Worm (Caenorhabditis elegans) whole organism, L4 larva: ENCODE measurements around the gene F41E7.2.

ENCODE experiments used
- F26F4.8 ChIP-seq: fragments of 200-800 bp; sonication (Bioruptor generic); conservative IDR thresholded peaks from 2 replicates; pipeline ENCODE4 v1.3.6; 2022; ENCODE audit warnings: missing genetic modification characterization, missing compliant biosample characterization
- R02D3.7 ChIP-seq: fragments of 150-350 bp; sonication (generic microtip); optimal IDR thresholded peaks from 3 replicates; lab custom pipeline; 2014; ENCODE audit warnings: missing biosample characterization, missing genetic modification characterization
- Y5F2A.4 ChIP-seq: fragments of 200-800 bp; sonication (Bioruptor generic); optimal IDR thresholded peaks from 2 replicates; lab custom pipeline; 2018; ENCODE audit warnings: mild to moderate bottlenecking, missing genetic modification characterization, missing compliant biosample characterization
- Y75B8A.6 ChIP-seq: fragments of 200-800 bp; sonication (Bioruptor generic); IDR thresholded peaks from 2 replicates; pipeline ENCODE4 v1.3.6; 2022; ENCODE audit warnings: missing genetic modification reagents, missing genetic modification characterization, missing compliant biosample characterization
- aly-2 ChIP-seq: sonication (generic microtip); optimal IDR thresholded peaks from 2 replicates; lab custom pipeline; 2018; ENCODE audit warnings: missing biosample characterization, missing genetic modification characterization
- attf-4 ChIP-seq: sonication (generic microtip); optimal IDR thresholded peaks from 3 replicates; lab custom pipeline; 2017; ENCODE audit warnings: missing biosample characterization, missing genetic modification characterization
- ceh-20 ChIP-seq: fragments of 200-800 bp; sonication (Bioruptor generic); IDR thresholded peaks from 2 replicates; pipeline ENCODE4 v1.3.6; 2022; ENCODE audit warnings: missing genetic modification reagents, missing genetic modification characterization, missing compliant biosample characterization
- ces-1 ChIP-seq: fragments of 150-350 bp; sonication (generic microtip); optimal IDR thresholded peaks from 4 replicates; lab custom pipeline; 2014; ENCODE audit warnings: missing biosample characterization, missing genetic modification reagents, missing genetic modification characterization
- daf-16 ChIP-seq, 3 experiments: sonication (generic microtip); optimal IDR thresholded peaks; 2 replicates each; lab custom pipeline; 2016 to 2017; ENCODE audit warnings: missing genetic modification characterization in 3 of 3, missing genetic modification reagents in 3 of 3, mild to moderate bottlenecking in 2 of 3, missing compliant biosample characterization in 2 of 3, missing biosample characterization in 1 of 3, moderate library complexity in 1 of 3
- daf-8 ChIP-seq: fragments of 200-800 bp; sonication (Bioruptor generic); IDR thresholded peaks from 2 replicates; pipeline ENCODE4 v1.3.6; 2022; ENCODE audit warnings: missing genetic modification characterization, missing compliant biosample characterization
- dmd-8 ChIP-seq: fragments of 200-800 bp; sonication (Bioruptor generic); IDR thresholded peaks from 2 replicates; pipeline ENCODE4 v1.3.6; 2022; ENCODE audit warnings: missing genetic modification characterization, missing compliant biosample characterization
- duxl-1 ChIP-seq: sonication (generic microtip); optimal IDR thresholded peaks from 2 replicates; lab custom pipeline; 2016; ENCODE audit warnings: mild to moderate bottlenecking, missing genetic modification characterization, moderate library complexity, missing compliant biosample characterization; ENCODE audit not compliant: poor library complexity
- egl-27 ChIP-seq: sonication (generic microtip); optimal IDR thresholded peaks from 3 replicates; lab custom pipeline; 2017; ENCODE audit warnings: missing biosample characterization, missing genetic modification reagents, missing genetic modification characterization
- hlh-30 ChIP-seq: sonication (generic microtip); optimal IDR thresholded peaks from 2 replicates; lab custom pipeline; 2017; ENCODE audit warnings: antibody characterized with exemption, mild to moderate bottlenecking, missing genetic modification characterization, missing compliant biosample characterization; ENCODE audit not compliant: insufficient read depth
- lin-13 ChIP-seq: fragments of 150-350 bp; optimal IDR thresholded peaks from 2 replicates; lab custom pipeline; 2014; ENCODE audit warnings: missing biosample characterization, missing genetic modification reagents, missing genetic modification characterization
- lin-39 ChIP-seq: fragments of 150-350 bp; optimal IDR thresholded peaks from 2 replicates; lab custom pipeline; 2014; ENCODE audit warnings: missing biosample characterization, missing genetic modification reagents, missing genetic modification characterization
- madf-5 ChIP-seq, 2 experiments: fragments of 200-800 bp; sonication (Bioruptor generic); IDR thresholded peaks; 2 replicates each; pipeline ENCODE4 v1.3.6; 2022; ENCODE audit warnings: missing compliant biosample characterization in 2 of 2, missing genetic modification characterization in 2 of 2
- mdl-1 ChIP-seq, 2 experiments: fragments of 150-350 bp in 1 of 2; sonication (generic microtip) in 1 of 2; optimal IDR thresholded peaks; 2 replicates each; lab custom pipeline; 2014 to 2017; ENCODE audit warnings: missing biosample characterization in 2 of 2, missing genetic modification characterization in 2 of 2
- mdt-29 ChIP-seq: fragments of 200-800 bp; sonication (Bioruptor generic); IDR thresholded peaks from 2 replicates; pipeline ENCODE4 v1.3.6; 2022; ENCODE audit warnings: missing genetic modification reagents, missing genetic modification characterization, missing compliant biosample characterization
- nhr-10 ChIP-seq: fragments of 150-350 bp; optimal IDR thresholded peaks from 2 replicates; lab custom pipeline; 2014; ENCODE audit warnings: missing biosample characterization, missing genetic modification characterization
- nhr-11 ChIP-seq: fragments of 150-350 bp; optimal IDR thresholded peaks from 2 replicates; lab custom pipeline; 2014; ENCODE audit warnings: missing biosample characterization, missing genetic modification characterization
- nhr-237 ChIP-seq: sonication (generic microtip); optimal IDR thresholded peaks from 2 replicates; lab custom pipeline; 2017; ENCODE audit warnings: missing biosample characterization, missing genetic modification characterization
- nhr-28 ChIP-seq: fragments of 150-350 bp; optimal IDR thresholded peaks from 2 replicates; lab custom pipeline; 2014; ENCODE audit warnings: missing biosample characterization, missing genetic modification characterization
- nhr-42 ChIP-seq: fragments of 200-800 bp; sonication (Bioruptor generic); IDR thresholded peaks from 2 replicates; pipeline ENCODE4 v1.3.6; 2022; ENCODE audit warnings: missing genetic modification characterization, missing compliant biosample characterization
- pha-4 ChIP-seq, 2 experiments: fragments of 150-350 bp in 1 of 2; fragments of 200-800 bp in 1 of 2; sonication (Bioruptor generic) in 1 of 2; IDR thresholded peaks in 1 of 2; optimal IDR thresholded peaks in 1 of 2; 2 replicates each; pipeline versions ENCODE4 v1.3.6 to Lab custom; 2014 to 2022; ENCODE audit warnings: missing genetic modification characterization in 2 of 2, missing genetic modification reagents in 2 of 2, missing biosample characterization in 1 of 2, missing compliant biosample characterization in 1 of 2
- php-3 ChIP-seq: fragments of 200-800 bp; sonication (Bioruptor generic); IDR thresholded peaks from 2 replicates; pipeline ENCODE4 v1.3.6; 2022; ENCODE audit warnings: missing genetic modification reagents, missing genetic modification characterization, missing compliant biosample characterization
- saeg-2 ChIP-seq: fragments of 200-800 bp; sonication (Bioruptor generic); IDR thresholded peaks from 2 replicates; pipeline ENCODE4 v1.3.6; 2022; ENCODE audit warnings: missing genetic modification reagents, missing genetic modification characterization, missing compliant biosample characterization
- spr-3 ChIP-seq: fragments of 200-800 bp; sonication (Bioruptor generic); optimal IDR thresholded peaks from 2 replicates; lab custom pipeline; 2018; ENCODE audit warnings: mild to moderate bottlenecking, missing genetic modification characterization, missing compliant biosample characterization
- tag-97 ChIP-seq: fragments of 200-800 bp; sonication (Bioruptor generic); IDR thresholded peaks from 2 replicates; pipeline ENCODE4 v1.3.6; 2022; ENCODE audit warnings: missing genetic modification characterization, missing compliant biosample characterization
- tra-1 ChIP-seq: fragments of 200-800 bp; sonication (Bioruptor generic); IDR thresholded peaks from 2 replicates; pipeline ENCODE4 v1.3.6; 2022; ENCODE audit warnings: missing genetic modification reagents, missing genetic modification characterization, missing compliant biosample characterization
- unc-62 ChIP-seq, 3 experiments: fragments of 150-350 bp in 1 of 3; sonication (generic microtip); optimal IDR thresholded peaks in 2 of 3; peaks in 1 of 3; 1 replicate in 1 of 3; 2 replicates in 2 of 3; lab custom pipeline; 2014 to 2017; ENCODE audit warnings: missing biosample characterization in 3 of 3, missing genetic modification characterization in 3 of 3, missing genetic modification reagents in 3 of 3, missing genotype in 1 of 3
- zfp-2 ChIP-seq: sonication (generic microtip); optimal IDR thresholded peaks from 2 replicates; lab custom pipeline; 2016; ENCODE audit warnings: mild to moderate bottlenecking, missing genetic modification characterization, missing compliant biosample characterization
- zfp-3 ChIP-seq: fragments of 200-800 bp; sonication (Bioruptor generic); conservative IDR thresholded peaks from 2 replicates; pipeline ENCODE4 v1.3.6; 2022; ENCODE audit warnings: missing genetic modification reagents, missing genetic modification characterization, missing compliant biosample characterization
- zip-11 ChIP-seq: fragments of 200-800 bp; sonication (Bioruptor generic); IDR thresholded peaks from 2 replicates; pipeline ENCODE4 v1.3.6; 2022; ENCODE audit warnings: missing genetic modification characterization, missing compliant biosample characterization
- ztf-11 ChIP-seq: fragments of 150-350 bp; optimal IDR thresholded peaks from 2 replicates; lab custom pipeline; 2014; ENCODE audit warnings: missing biosample characterization, missing genetic modification characterization
- ztf-7 ChIP-seq: fragments of 150-350 bp; optimal IDR thresholded peaks from 2 replicates; lab custom pipeline; 2014; ENCODE audit warnings: missing biosample characterization, missing genetic modification characterization

The F41E7.2 gene

DNA sequence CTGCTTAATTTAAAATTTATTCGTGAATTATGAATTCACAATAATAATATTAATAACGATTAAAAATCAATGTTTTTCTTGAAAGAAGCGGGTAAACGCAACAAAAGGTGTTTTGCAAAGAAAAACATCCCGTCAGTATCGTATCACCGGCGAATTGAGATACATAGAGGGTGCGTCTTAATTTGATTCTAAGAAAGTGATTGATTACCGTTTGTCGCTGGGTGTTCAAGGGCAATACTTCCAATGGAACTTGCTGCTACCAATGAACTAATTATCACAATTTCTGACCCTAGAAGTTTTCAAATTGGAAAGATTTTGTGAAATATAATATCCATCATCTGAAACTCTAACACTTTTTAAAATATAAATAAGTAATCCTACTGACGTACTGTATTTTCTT, 27.9 kb upstream of the F41E7.2 start:
- TF ChIP-seq mdt-29 (no peak), unc-62 (GFP tag; optimal IDR thresholded peaks at IDR 0.05 in 1 of 2; lab: Kevin White, UChicago) (peak in 1 of 2 experiments; percentile 59), unc-62 (tag; optimal IDR thresholded peaks at IDR 0.05; lab: Kevin White, UChicago) (no peak)

DNA sequence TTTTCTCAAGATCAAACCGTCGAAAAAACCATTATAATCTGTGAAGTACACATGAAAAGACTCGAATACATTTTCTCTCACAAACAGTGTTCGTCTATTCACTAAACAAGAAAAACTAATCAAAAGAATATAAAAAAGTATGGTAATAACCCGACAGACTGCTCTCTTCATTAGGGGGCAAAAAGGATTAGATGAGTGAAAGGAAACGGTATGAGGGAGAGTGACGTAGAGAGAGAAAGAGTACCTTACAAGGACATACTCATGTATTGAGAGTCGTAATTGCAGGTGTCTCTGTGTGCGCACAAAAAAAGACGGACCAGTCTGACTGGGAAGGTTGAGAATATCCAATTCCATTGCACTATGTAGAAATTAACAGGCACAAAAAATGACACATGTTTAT, 23.8 kb upstream of the F41E7.2 start:
- TF ChIP-seq daf-8 (GFP tag; lab: Robert Waterston, UW) (no peak), unc-62 (GFP tag; optimal IDR thresholded peaks at IDR 0.05 in 1 of 2; lab: Kevin White, UChicago) (no peak), unc-62 (tag; optimal IDR thresholded peaks at IDR 0.05; lab: Kevin White, UChicago) (no peak), dmd-8 (no peak), ces-1 (GFP tag; lab: Kevin White, UChicago) (no peak), pha-4 (GFP tag; IDR thresholded peaks at IDR 0.05; lab: Robert Waterston, UW) (no peak), pha-4 (tag; optimal IDR thresholded peaks at IDR 0.05; lab: Kevin White, UChicago) (no peak), daf-16 (GFP tag; optimal IDR thresholded peaks at IDR 0.05; lab: Kevin White, UChicago) (no peak), daf-16 (tag; optimal IDR thresholded peaks at IDR 0.05; lab: Kevin White, UChicago) (no peak), tag-97 (GFP tag; lab: Robert Waterston, UW) (no peak), zfp-2 (tag; lab: Kevin White, UChicago) (no peak), R02D3.7 (no peak), tra-1 (GFP tag; lab: Robert Waterston, UW) (no peak), madf-5 (GFP tag; IDR thresholded peaks at IDR 0.05; lab: Robert Waterston, UW) (no peak), nhr-28 (tag; lab: Kevin White, UChicago) (no peak), duxl-1 (tag; lab: Kevin White, UChicago) (no peak), Y5F2A.4 (GFP tag; lab: Kevin White, UChicago) (no peak), Y75B8A.6 (GFP tag; lab: Robert Waterston, UW) (no peak), lin-39 (tag; lab: Kevin White, UChicago) (no peak), php-3 (GFP tag; lab: Robert Waterston, UW) (no peak), aly-2 (tag; lab: Kevin White, UChicago) (no peak)

DNA sequence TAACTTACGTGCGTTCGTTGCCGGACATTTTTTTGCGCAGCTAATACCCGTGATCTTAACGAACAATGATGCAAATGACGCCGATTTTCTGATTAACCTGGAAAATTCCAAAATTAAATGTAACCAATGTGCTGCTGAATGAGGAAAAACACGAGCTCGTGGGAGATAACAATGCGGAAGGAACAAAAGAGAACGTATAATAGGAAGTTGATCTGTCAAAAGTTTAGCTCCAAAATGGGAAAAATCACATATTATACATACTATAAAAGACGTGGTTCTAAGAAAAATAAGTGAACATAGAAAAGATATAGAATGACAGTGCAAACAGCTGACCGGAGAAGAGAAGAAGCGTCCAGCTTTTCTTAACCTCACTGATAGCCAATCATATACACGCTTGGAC, 20.7 kb upstream of the F41E7.2 start, which contains the start of gene C14H10.2:
Gene C14H10.2, minus strand, starts transcription at position 101 of the 400 bp plus-strand sequence.
- TF ChIP-seq mdl-1 (tag; optimal IDR thresholded peaks at IDR 0.05; lab: Kevin White, UChicago) (no peak), unc-62 (GFP tag; optimal IDR thresholded peaks at IDR 0.05 in 1 of 2; lab: Kevin White, UChicago) (peak in 1 of 2 experiments; percentile 37), unc-62 (tag; optimal IDR thresholded peaks at IDR 0.05; lab: Kevin White, UChicago) (no peak)

DNA sequence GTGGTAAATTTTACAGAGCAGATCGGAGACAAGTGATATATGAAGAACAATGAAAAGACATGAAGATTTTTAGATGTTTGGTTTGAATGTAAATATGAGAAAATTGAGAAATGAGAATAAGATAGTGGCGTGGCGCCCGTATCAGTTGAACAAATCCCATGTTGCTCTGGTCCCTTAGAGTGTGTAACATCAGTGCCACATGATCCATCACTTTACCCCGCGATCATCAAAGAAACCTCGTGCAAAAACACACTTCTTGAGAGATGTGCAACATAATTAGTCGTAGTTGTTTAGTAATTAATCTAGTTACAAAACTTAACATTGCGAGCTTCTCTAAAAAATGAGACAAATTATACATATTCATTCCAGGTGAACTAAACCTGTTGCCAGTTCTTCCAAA, 19.4 kb upstream of the F41E7.2 start:
- TF ChIP-seq saeg-2 (GFP tag; lab: Robert Waterston, UW) (no peak), zfp-3 (GFP tag; lab: Robert Waterston, UW) (no peak), ztf-7 (tag; lab: Kevin White, UChicago) (no peak), attf-4 (tag; lab: Kevin White, UChicago) (no peak), nhr-237 (tag; lab: Kevin White, UChicago) (no peak), nhr-42 (GFP tag; lab: Robert Waterston, UW) (no peak), spr-3 (GFP tag; lab: Kevin White, UChicago) (no peak), unc-62 (GFP tag; optimal IDR thresholded peaks at IDR 0.05 in 1 of 2; lab: Kevin White, UChicago) (peak in 1 of 2 experiments; percentile 43), unc-62 (tag; optimal IDR thresholded peaks at IDR 0.05; lab: Kevin White, UChicago) (no peak), nhr-10 (tag; lab: Kevin White, UChicago) (no peak), egl-27 (no peak), lin-13 (GFP tag; lab: Kevin White, UChicago) (no peak), ceh-20 (GFP tag; lab: Robert Waterston, UW) (no peak), daf-16 (GFP tag; optimal IDR thresholded peaks at IDR 0.05; lab: Kevin White, UChicago) (peak in 1 of 2 experiments; percentile 54), daf-16 (tag; optimal IDR thresholded peaks at IDR 0.05; lab: Kevin White, UChicago) (no peak), ztf-11 (no peak), nhr-11 (no peak), zip-11 (GFP tag; lab: Robert Waterston, UW) (no peak), F26F4.8 (GFP tag; lab: Robert Waterston, UW) (no peak), nhr-28 (tag; lab: Kevin White, UChicago) (no peak), hlh-30 (tag; lab: Kevin White, UChicago) (peak; percentile 27)
- TF ChIP-seq, all 104 proteins: peak for 3
